Fruit fly (Drosophila melanogaster) whole organism, adult: ENCODE data around the gene galene.

Experiments
- CG11617 ChIP-seq: fragments of 200-800 bp; sonication (Bioruptor generic); optimal IDR thresholded peaks from 2 replicates; lab custom pipeline; 2017; ENCODE audit warnings: mild to moderate bottlenecking, missing biosample characterization, missing genetic modification reagents, missing genetic modification characterization
- CG12768 ChIP-seq: fragments of 200-800 bp; sonication (Bioruptor generic); optimal IDR thresholded peaks from 2 replicates; lab custom pipeline; 2017; ENCODE audit warnings: missing biosample characterization, missing genetic modification characterization, mild to moderate bottlenecking, moderate library complexity, missing genetic modification reagents
- CG1620 ChIP-seq: fragments of 200-800 bp; sonication (Bioruptor generic); optimal IDR thresholded peaks from 2 replicates; lab custom pipeline; 2016; ENCODE audit warnings: missing biosample characterization, missing genetic modification characterization
- CG33017 ChIP-seq: fragments of 200-800 bp; sonication (Bioruptor generic); optimal IDR thresholded peaks from 2 replicates; lab custom pipeline; 2018; ENCODE audit warnings: missing biosample characterization, mild to moderate bottlenecking, missing genetic modification characterization, moderate library complexity
- CG7045 ChIP-seq: fragments of 200-800 bp; sonication (Bioruptor generic); optimal IDR thresholded peaks from 2 replicates; lab custom pipeline; 2017; ENCODE audit warnings: missing biosample characterization, mild to moderate bottlenecking, missing genetic modification characterization
- CG7101 ChIP-seq: fragments of 200-800 bp; sonication (Bioruptor generic); optimal IDR thresholded peaks from 2 replicates; lab custom pipeline; 2018; ENCODE audit warnings: missing biosample characterization, mild to moderate bottlenecking, missing genetic modification characterization, moderate library complexity
- Clk ChIP-seq: fragments of 200-800 bp; sonication (Bioruptor generic); optimal IDR thresholded peaks from 2 replicates; lab custom pipeline; 2017; ENCODE audit warnings: missing biosample characterization, missing genetic modification characterization
- Crg-1 ChIP-seq: fragments of 200-800 bp; sonication (Bioruptor generic); optimal IDR thresholded peaks from 2 replicates; lab custom pipeline; 2016; ENCODE audit warnings: missing biosample characterization, missing genetic modification characterization
- Hr96 ChIP-seq: fragments of 200-800 bp; sonication (Bioruptor generic); optimal IDR thresholded peaks from 2 replicates; lab custom pipeline; 2016; ENCODE audit warnings: missing biosample characterization, missing genetic modification characterization
- bab1 ChIP-seq: fragments of 200-800 bp; sonication (Bioruptor generic); optimal IDR thresholded peaks from 3 replicates; lab custom pipeline; 2019; ENCODE audit warnings: missing biosample characterization, mild to moderate bottlenecking, missing genetic modification characterization, moderate library complexity
- cic ChIP-seq: fragments of 200-800 bp; sonication (Bioruptor generic); optimal IDR thresholded peaks from 2 replicates; lab custom pipeline; 2017; ENCODE audit warnings: missing biosample characterization, mild to moderate bottlenecking, missing genetic modification characterization, moderate library complexity
- kay ChIP-seq: fragments of 200-800 bp; sonication (Bioruptor generic); peaks from one replicate; lab custom pipeline; 2016; ENCODE audit warnings: missing biosample characterization, missing genetic modification characterization, borderline replicate concordance
- pad ChIP-seq: fragments of 200-800 bp; sonication (Bioruptor generic); optimal IDR thresholded peaks from 3 replicates; lab custom pipeline; 2017; ENCODE audit warnings: missing biosample characterization, missing genetic modification characterization, mild to moderate bottlenecking, moderate library complexity, missing genetic modification reagents

DNA sequence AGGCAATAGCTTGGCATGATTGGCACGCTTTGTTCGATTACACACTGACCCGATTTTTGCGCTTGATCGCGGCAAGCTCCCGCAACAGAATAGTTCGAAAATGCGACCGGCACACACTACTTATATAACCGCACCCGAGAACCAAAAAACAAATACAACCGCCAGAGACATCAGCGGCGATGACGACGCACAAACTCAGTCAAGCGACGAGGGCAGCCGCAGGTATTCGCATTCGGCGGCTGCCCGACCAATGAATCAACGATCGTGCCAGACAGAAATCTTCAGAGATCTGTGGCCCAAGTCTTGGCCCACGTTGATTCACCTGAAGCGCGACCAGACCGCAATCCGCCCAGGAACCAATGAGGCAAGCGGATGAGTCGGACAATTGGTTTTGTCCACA, 2.7 kb downstream of the galene start, which contains the start of gene CG9192:
- no peak for TF ChIP-seq CG7045 (GFP tag; lab: Kevin White, UChicago)
- no peak for TF ChIP-seq CG12768 (GFP tag; lab: Kevin White, UChicago)
- TF ChIP-seq CG11617 (GFP tag; lab: Kevin White, UChicago) = no peak
- TF ChIP-seq CG33017 = no peak
- TF ChIP-seq cic (GFP tag; lab: Kevin White, UChicago) = no peak
- no peak for TF ChIP-seq pad
- TF ChIP-seq Clk (GFP tag; lab: Kevin White, UChicago) = no peak
- no peak for TF ChIP-seq CG7101 (tag; lab: Kevin White, UChicago)
- no peak for TF ChIP-seq CG1620 (GFP tag; lab: Kevin White, UChicago)
- no peak for TF ChIP-seq kay (GFP tag; lab: Kevin White, UChicago)
- no peak for TF ChIP-seq bab1 (GFP tag; lab: Kevin White, UChicago)
- TF ChIP-seq Crg-1 (GFP tag; lab: Kevin White, UChicago) = no peak
- TF ChIP-seq Hr96 (GFP tag; lab: Kevin White, UChicago) = no peak
